Fruit fly (Drosophila melanogaster) whole organism, embryonic: ENCODE data around the gene CG32811.

Source experiments
- Abd-B ChIP-seq: fragments of 200-800 bp; sonication (Bioruptor generic); optimal IDR thresholded peaks from 2 replicates; lab custom pipeline; 2018; ENCODE audit warnings: missing biosample characterization, mild to moderate bottlenecking, missing genetic modification characterization, moderate library complexity
- Atf-2 ChIP-seq: fragments of 200-800 bp; sonication (Bioruptor generic); optimal IDR thresholded peaks from 2 replicates; lab custom pipeline; 2016; ENCODE audit warnings: missing biosample characterization, missing genetic modification characterization
- C15 ChIP-seq: fragments of 200-800 bp; sonication (Bioruptor generic); IDR thresholded peaks from 3 replicates; pipeline ENCODE4 v1.3.6; 2022; ENCODE audit warnings: missing biosample characterization, missing genetic modification characterization
- CG10209 ChIP-seq: fragments of 200-800 bp; sonication (Bioruptor generic); optimal IDR thresholded peaks from 3 replicates; lab custom pipeline; 2017; ENCODE audit warnings: missing biosample characterization, mild to moderate bottlenecking, missing genetic modification characterization, missing genetic modification reagents
- CG1024 ChIP-seq: fragments of 200-800 bp; sonication (Bioruptor generic); IDR thresholded peaks from 2 replicates; pipeline ENCODE4 v1.3.6; 2022; ENCODE audit warnings: missing biosample characterization, missing genetic modification characterization
- CG10431 ChIP-seq: fragments of 200-800 bp; sonication (Bioruptor generic); optimal IDR thresholded peaks from 3 replicates; lab custom pipeline; 2018; ENCODE audit warnings: missing biosample characterization, mild to moderate bottlenecking, missing genetic modification characterization
- CG11504 ChIP-seq: fragments of 200-800 bp; sonication (Bioruptor generic); optimal IDR thresholded peaks from 3 replicates; lab custom pipeline; 2019; ENCODE audit warnings: missing biosample characterization, mild to moderate bottlenecking, missing genetic modification characterization, moderate library complexity
- CG12391 ChIP-seq: fragments of 200-800 bp; sonication (Bioruptor generic); optimal IDR thresholded peaks from 3 replicates; lab custom pipeline; 2018; ENCODE audit warnings: missing biosample characterization, mild to moderate bottlenecking, missing genetic modification characterization, moderate library complexity
- CG13894 ChIP-seq: fragments of 200-800 bp; sonication (Bioruptor generic); optimal IDR thresholded peaks from 3 replicates; lab custom pipeline; 2018; ENCODE audit warnings: missing biosample characterization, mild to moderate bottlenecking, missing genetic modification characterization, moderate library complexity
- CG34224 ChIP-seq: fragments of 200-800 bp; sonication (Bioruptor generic); IDR thresholded peaks from 3 replicates; pipeline ENCODE4 v1.3.6; 2022; ENCODE audit warnings: missing biosample characterization, missing genetic modification characterization; ENCODE audit not compliant: partially characterized antibody
- CG4617 ChIP-seq: fragments of 200-800 bp; sonication (Bioruptor generic); optimal IDR thresholded peaks from 3 replicates; lab custom pipeline; 2016; ENCODE audit warnings: missing biosample characterization, missing genetic modification characterization, borderline replicate concordance
- CG8359 ChIP-seq: fragments of 200-800 bp; sonication (Bioruptor generic); optimal IDR thresholded peaks from 2 replicates; lab custom pipeline; 2017; ENCODE audit warnings: missing biosample characterization, mild to moderate bottlenecking, missing genetic modification characterization, borderline replicate concordance
- Camta ChIP-seq: fragments of 200-800 bp; sonication (Bioruptor generic); optimal IDR thresholded peaks from 2 replicates; lab custom pipeline; 2016; ENCODE audit warnings: missing biosample characterization, missing genetic modification characterization
- Dek ChIP-seq: fragments of 200-800 bp; sonication (Bioruptor generic); optimal IDR thresholded peaks from 3 replicates; lab custom pipeline; 2019; ENCODE audit warnings: missing biosample characterization, mild to moderate bottlenecking, missing genetic modification characterization, moderate library complexity
- E2f2 ChIP-seq: fragments of 200-800 bp; sonication (Bioruptor generic); IDR thresholded peaks from 2 replicates; pipeline ENCODE4 v1.3.6; 2022; ENCODE audit warnings: missing biosample characterization, missing genetic modification characterization
- Ets65A ChIP-seq: fragments of 200-800 bp; sonication (Bioruptor generic); peaks from one replicate; lab custom pipeline; 2016; ENCODE audit warnings: missing biosample characterization, missing genetic modification characterization
- H15 ChIP-seq: fragments of 200-800 bp; sonication (Bioruptor generic); IDR thresholded peaks from 3 replicates; pipeline ENCODE4 v1.3.6; 2022; ENCODE audit warnings: missing biosample characterization, missing genetic modification characterization
- HLHmδ ChIP-seq: fragments of 200-800 bp; sonication (Bioruptor generic); optimal IDR thresholded peaks from 2 replicates; lab custom pipeline; 2018; ENCODE audit warnings: missing biosample characterization, mild to moderate bottlenecking, missing genetic modification characterization, moderate library complexity
- Hmx ChIP-seq: fragments of 200-800 bp; sonication (Bioruptor generic); optimal IDR thresholded peaks from 2 replicates; lab custom pipeline; 2016; ENCODE audit warnings: missing biosample characterization, missing genetic modification characterization
- NK7.1 ChIP-seq: fragments of 200-800 bp; sonication (Bioruptor generic); optimal IDR thresholded peaks from 3 replicates; lab custom pipeline; 2016; ENCODE audit warnings: missing biosample characterization, missing genetic modification characterization
- Neu2 ChIP-seq: fragments of 200-800 bp; sonication (Bioruptor generic); optimal IDR thresholded peaks from 3 replicates; lab custom pipeline; 2016; ENCODE audit warnings: missing biosample characterization, missing genetic modification characterization, borderline replicate concordance
- Nf-YB ChIP-seq: fragments of 200-800 bp; sonication (Bioruptor generic); optimal IDR thresholded peaks from 3 replicates; lab custom pipeline; 2019; ENCODE audit warnings: missing biosample characterization, mild to moderate bottlenecking, missing genetic modification characterization, moderate library complexity
- Sox102F ChIP-seq: fragments of 200-800 bp; sonication (Bioruptor generic); optimal IDR thresholded peaks from 2 replicates; lab custom pipeline; 2018; ENCODE audit warnings: missing biosample characterization, mild to moderate bottlenecking, missing genetic modification characterization, moderate library complexity
- Sry-δ ChIP-seq: fragments of 200-800 bp; sonication (Bioruptor generic); optimal IDR thresholded peaks from 2 replicates; lab custom pipeline; 2016; ENCODE audit warnings: missing biosample characterization, missing genetic modification characterization
- Trl ChIP-seq, 3 experiments: fragments of >200 bp in 2 of 3; fragments of 200-800 bp in 1 of 3; sonication (Bioruptor generic) in 1 of 3; optimal IDR thresholded peaks; 2 replicates in 1 of 3; 3 replicates in 2 of 3; lab custom pipeline; 2016 to 2017; ENCODE audit warnings: missing biosample characterization in 1 of 3, missing genetic modification characterization in 1 of 3
- aop ChIP-seq: fragments of 200-800 bp; sonication (Bioruptor generic); IDR thresholded peaks from 2 replicates; pipeline ENCODE4 v1.3.6; 2022; ENCODE audit warnings: missing biosample characterization, missing genetic modification characterization
- ash1 ChIP-seq: fragments of 200-800 bp; sonication (Bioruptor generic); optimal IDR thresholded peaks from 2 replicates; lab custom pipeline; 2018; ENCODE audit warnings: missing biosample characterization, mild to moderate bottlenecking, missing genetic modification characterization
- cad ChIP-seq: fragments of >200 bp; optimal IDR thresholded peaks from 2 replicates; lab custom pipeline; 2017; ENCODE audit warnings: missing biosample characterization, missing genetic modification characterization
- ci ChIP-seq: fragments of 200-800 bp; sonication (Bioruptor generic); IDR thresholded peaks from 3 replicates; pipeline ENCODE4 v1.3.6; 2022; ENCODE audit warnings: missing biosample characterization, missing genetic modification characterization
- croc ChIP-seq: fragments of 200-800 bp; sonication (Bioruptor generic); conservative IDR thresholded peaks from 3 replicates; pipeline ENCODE4 v1.3.6; 2022; ENCODE audit warnings: missing biosample characterization, missing genetic modification characterization
- da ChIP-seq: fragments of 200-800 bp; sonication (Bioruptor generic); optimal IDR thresholded peaks from 2 replicates; lab custom pipeline; 2016; ENCODE audit warnings: missing biosample characterization, missing genetic modification characterization
- dm ChIP-seq: fragments of 200-800 bp; sonication (Bioruptor generic); optimal IDR thresholded peaks from 3 replicates; lab custom pipeline; 2016; ENCODE audit warnings: missing biosample characterization, missing genetic modification characterization
- dysf ChIP-seq: fragments of 200-800 bp; sonication (Bioruptor generic); IDR thresholded peaks from 3 replicates; pipeline ENCODE4 v1.3.6; 2022; ENCODE audit warnings: missing biosample characterization, missing genetic modification characterization
- jumu ChIP-seq: fragments of 200-800 bp; sonication (Bioruptor generic); optimal IDR thresholded peaks from 3 replicates; lab custom pipeline; 2016; ENCODE audit warnings: missing biosample characterization, missing genetic modification characterization
- lola ChIP-seq, 3 experiments: fragments of >200 bp in 2 of 3; fragments of 200-800 bp in 1 of 3; sonication (Bioruptor generic) in 1 of 3; optimal IDR thresholded peaks; 2 replicates each; lab custom pipeline; 2017 to 2019; ENCODE audit warnings: missing biosample characterization in 3 of 3, missing genetic modification characterization in 3 of 3, mild to moderate bottlenecking in 1 of 3, moderate library complexity in 1 of 3
- lov ChIP-seq, 2 experiments: fragments of 200-800 bp in 1 of 2; fragments of >200 bp in 1 of 2; sonication (Bioruptor generic) in 1 of 2; IDR thresholded peaks in 1 of 2; optimal IDR thresholded peaks in 1 of 2; 2 replicates in 1 of 2; 3 replicates in 1 of 2; pipeline versions ENCODE4 v1.3.6 to Lab custom; 2017 to 2022; ENCODE audit warnings: missing biosample characterization in 1 of 2, missing genetic modification characterization in 1 of 2
- mirr ChIP-seq: fragments of 200-800 bp; sonication (Bioruptor generic); optimal IDR thresholded peaks from 3 replicates; lab custom pipeline; 2018; ENCODE audit warnings: missing biosample characterization, mild to moderate bottlenecking, missing genetic modification characterization
- onecut ChIP-seq: fragments of 200-800 bp; sonication (Bioruptor generic); IDR thresholded peaks from 2 replicates; pipeline ENCODE4 v1.3.6; 2022; ENCODE audit warnings: missing biosample characterization, missing genetic modification characterization
- pfk ChIP-seq: fragments of 200-800 bp; sonication (Bioruptor generic); optimal IDR thresholded peaks from 2 replicates; lab custom pipeline; 2018; ENCODE audit warnings: missing biosample characterization, mild to moderate bottlenecking, missing genetic modification characterization, moderate library complexity
- repo ChIP-seq: fragments of 200-800 bp; sonication (Bioruptor generic); optimal IDR thresholded peaks from 2 replicates; lab custom pipeline; 2016; ENCODE audit warnings: missing biosample characterization, missing genetic modification characterization
- sens ChIP-seq: fragments of 200-800 bp; sonication (Bioruptor generic); peaks from one replicate; lab custom pipeline; 2016; ENCODE audit warnings: missing biosample characterization, missing genetic modification characterization
- sna ChIP-seq: fragments of 200-800 bp; sonication (Bioruptor generic); IDR thresholded peaks from 2 replicates; pipeline ENCODE4 v1.3.6; 2022; ENCODE audit warnings: missing biosample characterization, missing genetic modification characterization; ENCODE audit not compliant: partially characterized antibody
- sr ChIP-seq: fragments of 200-800 bp; sonication (Bioruptor generic); IDR thresholded peaks from 3 replicates; pipeline ENCODE4 v1.3.6; 2022; ENCODE audit warnings: missing biosample characterization, missing genetic modification characterization
- tup ChIP-seq: fragments of 200-800 bp; sonication (Bioruptor generic); optimal IDR thresholded peaks from 2 replicates; lab custom pipeline; 2016; ENCODE audit warnings: missing biosample characterization, mild to moderate bottlenecking, missing genetic modification characterization, moderate library complexity
- wdn ChIP-seq: fragments of 200-800 bp; sonication (Bioruptor generic); IDR thresholded peaks from 2 replicates; pipeline ENCODE4 v1.3.6; 2022; ENCODE audit warnings: missing biosample characterization, missing genetic modification characterization

Gene CG32811

DNA sequence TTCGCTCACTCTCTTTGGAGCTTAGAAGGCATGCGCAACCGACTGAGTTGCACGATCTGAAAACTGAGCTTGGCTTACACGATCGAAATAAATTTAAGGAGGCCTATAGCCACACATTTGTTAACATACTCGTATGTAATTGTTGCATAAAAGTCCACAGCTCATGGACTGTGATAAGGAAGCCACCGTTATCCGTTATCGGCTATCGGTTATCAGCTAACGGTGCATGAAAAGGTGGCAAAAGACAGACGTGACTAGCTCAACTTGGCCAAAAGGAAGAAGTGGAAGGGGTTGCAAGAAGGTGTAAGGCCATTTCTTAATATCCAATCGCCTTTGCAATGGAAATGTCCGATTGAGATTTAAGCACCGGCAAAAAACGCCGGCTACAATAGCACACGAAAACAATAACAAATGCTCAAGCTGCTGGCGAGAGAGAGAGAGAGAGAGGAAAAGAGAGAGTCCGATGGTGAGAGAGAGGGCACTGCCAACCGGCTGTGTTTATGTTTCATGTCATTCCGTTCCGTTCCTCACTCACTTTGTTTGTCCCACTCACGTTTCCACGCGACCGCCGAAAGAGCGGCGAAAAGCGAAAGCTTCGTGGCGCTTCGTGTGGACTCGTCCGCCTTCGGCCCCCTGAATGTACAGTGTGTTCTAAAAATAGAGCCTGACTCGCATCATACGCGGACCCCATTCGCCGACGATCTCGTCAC is 22.0 kb downstream of the CG32811 start (continued):
- peak; percentile 88 to 96 for TF ChIP-seq Trl (optimal IDR thresholded peaks at IDR 0.05; lab: Kevin White, UChicago)
- TF ChIP-seq Trl (GFP tag; optimal IDR thresholded peaks at IDR 0.05; lab: Kevin White, UChicago), result no peak
- TF ChIP-seq HLHmδ (GFP tag; lab: Kevin White, UChicago), result peak; percentile 43
- TF ChIP-seq lola (GFP tag; optimal IDR thresholded peaks at IDR 0.05; lab: Kevin White, UChicago), result no peak
- TF ChIP-seq pfk (GFP tag; lab: Kevin White, UChicago), result peak; percentile 100
- no peak for TF ChIP-seq CG10431 (GFP tag; lab: Kevin White, UChicago)
- TF ChIP-seq dysf, result no peak
- peak; percentile 88 for TF ChIP-seq CG10209 (GFP tag; lab: Kevin White, UChicago)
- TF ChIP-seq Atf-2 (GFP tag; lab: Kevin White, UChicago), result peak; percentile 100
- 0 out of 3 replicates have a peak, but pooled peaks have one; percentile 15 for TF ChIP-seq ci
- TF ChIP-seq sens, result peak; percentile 11
- no peak for TF ChIP-seq aop (GFP tag; lab: Robert Waterston, UW)
- peak; percentile 99 for TF ChIP-seq Nf-YB (GFP tag; lab: Kevin White, UChicago)
- TF ChIP-seq repo, result no peak
- TF ChIP-seq, all 482 proteins: peak for 22

DNA sequence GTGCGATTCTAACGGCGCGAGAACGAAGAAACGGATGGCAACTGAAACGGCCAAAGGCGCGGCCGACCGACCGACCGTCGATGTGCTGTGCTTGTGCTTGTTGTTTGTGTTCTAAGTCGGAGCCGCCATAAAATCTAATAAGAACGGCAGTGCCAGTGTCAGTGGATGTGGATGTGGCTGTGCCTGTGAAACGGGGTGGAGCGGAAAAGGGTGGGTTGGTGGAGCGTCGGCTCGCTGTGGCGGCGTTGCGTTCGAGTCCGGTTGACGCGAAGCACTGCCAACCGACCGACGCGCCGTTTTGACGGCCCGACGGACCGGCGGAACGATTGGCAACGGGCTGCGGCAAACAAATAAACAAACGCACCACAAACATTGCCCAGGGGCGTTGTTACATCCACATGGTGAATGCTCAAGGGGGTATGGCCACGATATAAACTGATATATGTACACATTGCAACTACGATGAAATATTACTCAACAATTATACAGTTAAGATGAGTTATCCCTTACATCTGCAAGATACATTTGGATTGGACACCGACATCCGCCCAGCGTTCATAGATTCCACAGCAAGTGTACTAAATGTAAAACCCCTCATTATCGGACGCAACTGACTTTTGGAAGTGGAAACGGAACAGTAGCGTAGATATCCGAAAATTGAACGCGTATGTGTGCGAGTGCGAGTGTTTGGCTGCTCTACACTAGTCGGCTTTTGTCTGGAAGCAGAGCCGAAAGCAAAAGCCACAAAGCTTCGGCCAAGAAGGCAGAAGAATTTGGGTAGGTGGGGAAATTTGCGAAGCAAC is 23.0 kb downstream of the CG32811 start, which contains the start of gene Atf3:
Gene Atf3 (minus strand): TSS at position 267 of the 803 bp plus-strand sequence.
- TF ChIP-seq Abd-B (GFP tag; lab: Kevin White, UChicago) (peak; percentile 99), lov (optimal IDR thresholded peaks at IDR 0.05; lab: Kevin White, UChicago) (no peak), lov (GFP tag; IDR thresholded peaks at IDR 0.05; lab: Robert Waterston, UW) (peak; percentile 89), CG1024 (peak; percentile 84), jumu (GFP tag; lab: Kevin White, UChicago) (peak; percentile 99), Dek (tag; lab: Kevin White, UChicago) (peak; percentile 99), CG8359 (GFP tag; lab: Kevin White, UChicago) (peak; percentile 93), CG34224 (GFP tag; lab: Robert Waterston, UW) (0 out of 3 replicates have a peak, but pooled peaks have one; percentile 27), sna (GFP tag; lab: Robert Waterston, UW) (no peak), H15 (peak; percentile 98), CG13894 (peak; percentile 99), cad (no peak), Hmx (GFP tag; lab: Kevin White, UChicago) (peak; percentile 97), dm (peak; percentile 98), E2f2 (GFP tag; lab: Robert Waterston, UW) (peak; percentile 87), wdn (GFP tag; lab: Robert Waterston, UW) (peak; percentile 98), onecut (peak; percentile 94), tup (GFP tag; lab: Kevin White, UChicago) (peak; percentile 96), CG12391 (tag; lab: Kevin White, UChicago) (peak; percentile 99), sr (peak; percentile 85; the same call in 2 of the 3 replicates), ash1 (GFP tag; lab: Kevin White, UChicago) (peak; percentile 96), da (GFP tag; lab: Kevin White, UChicago) (peak; percentile 98), Camta (GFP tag; lab: Kevin White, UChicago) (peak; percentile 99), croc (GFP tag; lab: Robert Waterston, UW) (peak; percentile 98), Sox102F (peak; percentile 99), NK7.1 (peak; percentile 98), Neu2 (GFP tag; lab: Kevin White, UChicago) (peak; percentile 95), C15 (GFP tag; lab: Robert Waterston, UW) (peak; percentile 97), CG11504 (tag; lab: Kevin White, UChicago) (peak; percentile 98), Sry-δ (GFP tag; lab: Kevin White, UChicago) (peak; percentile 82), Ets65A (GFP tag; lab: Kevin White, UChicago) (peak; percentile 100), ci (peak; percentile 96), CG4617 (peak; percentile 99), mirr (GFP tag; lab: Kevin White, UChicago) (peak; percentile 100)
